Worm (Caenorhabditis elegans) whole organism, L4/young adult: ENCODE measurements around the gene nlp-17.

Experiments used
- dao-5 ChIP-seq: sonication (generic microtip); optimal IDR thresholded peaks from 2 replicates; lab custom pipeline; 2016; ENCODE audit warnings: missing genotype, missing genetic modification characterization, moderate library complexity, missing compliant biosample characterization
- him-1 ChIP-seq: sonication (generic microtip); optimal IDR thresholded peaks from 2 replicates; lab custom pipeline; 2016; ENCODE audit warnings: missing genotype, missing genetic modification reagents, missing genetic modification characterization, missing compliant biosample characterization

ce11 chrIV:13510049-13510448, 4.5 kb upstream of the nlp-17 start:
- TF ChIP-seq dao-5 (tag; lab: Kevin White, UChicago), result no peak
- TF ChIP-seq him-1 (tag; lab: Kevin White, UChicago), result no peak
